Worm (Caenorhabditis elegans): ENCODE results near the gene swt-7.

DNA sequence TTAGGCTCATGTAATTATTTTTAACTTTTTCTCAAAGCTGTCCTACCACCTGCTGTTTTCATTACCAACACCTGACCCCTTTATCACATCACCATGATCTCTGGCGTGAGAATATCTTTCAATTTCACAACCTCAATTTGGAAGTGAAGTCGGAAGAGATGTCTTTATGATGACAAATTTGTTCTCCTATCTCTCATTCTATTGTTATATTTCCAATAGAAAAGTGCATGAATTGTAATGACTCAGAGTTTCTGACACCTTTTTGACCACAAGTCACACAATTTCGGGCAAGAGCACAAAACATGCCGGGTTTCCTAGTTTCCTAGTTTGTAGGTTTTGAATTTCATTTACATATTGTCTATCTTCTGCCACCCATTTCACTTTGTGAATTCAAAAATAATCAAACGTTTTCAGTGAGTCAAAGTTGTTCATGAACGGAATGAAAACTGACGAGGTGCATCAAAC is 11.8 kb downstream of the swt-7 start, which contains the start of gene srr-4:
- no peak for TF ChIP-seq blmp-1 (tag; optimal IDR thresholded peaks at IDR 0.05)
- TF ChIP-seq ama-1 (optimal IDR thresholded peaks at IDR 0.05), result no peak
- TF ChIP-seq nhr-237 (tag; optimal IDR thresholded peaks at IDR 0.05), result no peak
- no peak for TF ChIP-seq hlh-4 (tag; optimal IDR thresholded peaks at IDR 0.05)
- no peak for TF ChIP-seq egl-27 (tag; optimal IDR thresholded peaks at IDR 0.05)
- no peak for TF ChIP-seq mep-1 (tag; optimal IDR thresholded peaks at IDR 0.05)
- TF ChIP-seq lsy-2 (tag; optimal IDR thresholded peaks at IDR 0.05), result no peak
- TF ChIP-seq lin-39 (tag; optimal IDR thresholded peaks at IDR 0.05), result no peak

All from whole organism, L1 larva.